Fruit fly (Drosophila melanogaster): Measurements from ENCODE around the gene Rga.

Rga gene

dm6 chr3R:5601044-5601523 lies 11.8 kb downstream of the Rga start, which contains the start of the genes kra and SecS (continued):
- TF ChIP-seq CG13894 (tag; optimal IDR thresholded peaks at IDR 0.05) (peak; percentile 14), trem (tag; optimal IDR thresholded peaks at IDR 0.05) (peak; percentile 85), CG8388 (GFP tag; optimal IDR thresholded peaks at IDR 0.05) (peak; percentile 21), Dbx (GFP tag; IDR thresholded peaks at IDR 0.05) (no peak), so (GFP tag; IDR thresholded peaks at IDR 0.05) (no peak), nerfin-1 (tag; optimal IDR thresholded peaks at IDR 0.05) (peak; percentile 47), H2.0 (GFP tag; IDR thresholded peaks at IDR 0.05) (no peak), Oli (tag; optimal IDR thresholded peaks at IDR 0.05) (no peak), CG17568 (GFP tag; optimal IDR thresholded peaks at IDR 0.05) (no peak), CG4707 (GFP tag; optimal IDR thresholded peaks at IDR 0.05) (no peak), CG5245 (GFP tag; optimal IDR thresholded peaks at IDR 0.05) (peak; percentile 49), Lim3 (GFP tag; IDR thresholded peaks at IDR 0.05) (no peak), ato (GFP tag; IDR thresholded peaks at IDR 0.05; ENCODE audit: partially characterized antibody) (no peak), CG15073 (GFP tag; optimal IDR thresholded peaks at IDR 0.05) (no peak), CG17186 (GFP tag; optimal IDR thresholded peaks at IDR 0.05) (peak; percentile 86), CG12155 (GFP tag; optimal IDR thresholded peaks at IDR 0.05) (peak; percentile 72), CG4424 (GFP tag; optimal IDR thresholded peaks at IDR 0.05) (peak; percentile 71), CG9932 (GFP tag; IDR thresholded peaks at IDR 0.05) (no peak), CG1529 (GFP tag; optimal IDR thresholded peaks at IDR 0.05) (peak; percentile 31), Blimp-1 (GFP tag; optimal IDR thresholded peaks at IDR 0.05) (peak; percentile 71), fd3F (GFP tag; optimal IDR thresholded peaks at IDR 0.05) (peak; percentile 47), CG8924 (tag; optimal IDR thresholded peaks at IDR 0.05) (peak; percentile 48), Rx (GFP tag; IDR thresholded peaks at IDR 0.05) (no peak), onecut (GFP tag; IDR thresholded peaks at IDR 0.05) (no peak), stwl (tag; optimal IDR thresholded peaks at IDR 0.05) (peak; percentile 86), Rfx (GFP tag; IDR thresholded peaks at IDR 0.05) (no peak), CG9817 (tag; optimal IDR thresholded peaks at IDR 0.05) (peak; percentile 75), peb (GFP tag; IDR thresholded peaks at IDR 0.05) (no peak), schlank (tag; optimal IDR thresholded peaks at IDR 0.05) (peak; percentile 30), sob (GFP tag; IDR thresholded peaks at IDR 0.05) (no peak), sc (optimal IDR thresholded peaks at IDR 0.05) (no peak), sc (GFP tag; optimal IDR thresholded peaks at IDR 0.05) (no peak), dan (GFP tag; IDR thresholded peaks at IDR 0.05) (no peak), Gug (GFP tag; IDR thresholded peaks at IDR 0.05) (peak; percentile 25; the same call in 1 of the 4 replicates), Sry-β (GFP tag; optimal IDR thresholded peaks at IDR 0.05) (peak; percentile 16), Hey (tag; optimal IDR thresholded peaks at IDR 0.05) (no peak), CG11085 (GFP tag; IDR thresholded peaks at IDR 0.05) (no peak), Adf1 (GFP tag; IDR thresholded peaks at IDR 0.05) (no peak), toy (GFP tag; IDR thresholded peaks at IDR 0.05) (no peak), Jarid2 (GFP tag; optimal IDR thresholded peaks at IDR 0.05) (no peak), Chrac-16 (GFP tag; optimal IDR thresholded peaks at IDR 0.05) (peak; percentile 69), CG6254 (GFP tag; optimal IDR thresholded peaks at IDR 0.05) (no peak), Dip3 (GFP tag; optimal IDR thresholded peaks at IDR 0.05) (peak; percentile 48), run (tag; optimal IDR thresholded peaks at IDR 0.05) (no peak), pho (GFP tag; optimal IDR thresholded peaks at IDR 0.05) (peak; percentile 47), MESR4 (GFP tag; optimal IDR thresholded peaks at IDR 0.05) (peak; percentile 45), CG7357 (GFP tag; IDR thresholded peaks at IDR 0.05) (no peak), knrl (GFP tag; IDR thresholded peaks at IDR 0.05; ENCODE audit: partially characterized antibody) (no peak), corto (GFP tag; optimal IDR thresholded peaks at IDR 0.05) (peak; percentile 45), Atf-2 (GFP tag; optimal IDR thresholded peaks at IDR 0.05) (peak; percentile 7), pnt (GFP tag; optimal IDR thresholded peaks at IDR 0.05) (peak; percentile 21), Lhr (GFP tag; optimal IDR thresholded peaks at IDR 0.05) (peak; percentile 85)

All from whole organism, embryonic.